Worm (Caenorhabditis elegans): Measurements from ENCODE around the gene F19B10.13.

F19B10.13 gene

ce11 chrII:3661932-3662331, at the start of gene F19B10.13:
Gene F19B10.13 (plus strand): TSS chrII:3662274.
- TF ChIP-seq elt-2 (tag; optimal IDR thresholded peaks at IDR 0.05) (peak; percentile 12), ceh-48 (tag; optimal IDR thresholded peaks at IDR 0.05) (no peak)

ce11 chrII:3616615-3617014, 45.5 kb upstream of the F19B10.13 start:
- TF ChIP-seq nfya-1 (tag; optimal IDR thresholded peaks at IDR 0.05) (peak; percentile 94), ztf-16 (tag; optimal IDR thresholded peaks at IDR 0.05) (no peak)

ce11 chrII:3617512-3617911, 44.6 kb upstream of the F19B10.13 start, which contains the start of gene F40E12.1:
Gene F40E12.1 (plus strand): TSS chrII:3617812.
- TF ChIP-seq hlh-30 (tag; optimal IDR thresholded peaks at IDR 0.05; ENCODE audit: insufficient read depth) (no peak), T23F11.4 (GFP tag; optimal IDR thresholded peaks at IDR 0.05) (no peak), nhr-232 (tag; optimal IDR thresholded peaks at IDR 0.05) (no peak), dmd-4 (tag; optimal IDR thresholded peaks at IDR 0.05; ENCODE audit: borderline replicate concordance) (no peak), C08G9.2 (tag; optimal IDR thresholded peaks at IDR 0.05) (no peak), npax-4 (tag; optimal IDR thresholded peaks at IDR 0.05) (no peak)

ce11 chrII:3620862-3621261, 41.2 kb upstream of the F19B10.13 start:
- TF ChIP-seq unc-3 (GFP tag; conservative IDR thresholded peaks at IDR 0.05) = no peak
- TF ChIP-seq unc-3 (tag; optimal IDR thresholded peaks at IDR 0.05) = no peak
- TF ChIP-seq gmeb-2 (tag; optimal IDR thresholded peaks at IDR 0.05) = no peak
- no peak for TF ChIP-seq K09A11.1 (tag; optimal IDR thresholded peaks at IDR 0.05; ENCODE audit: insufficient read depth)
- TF ChIP-seq nfya-1 (tag; optimal IDR thresholded peaks at IDR 0.05) = no peak
- TF ChIP-seq T23F11.4 (GFP tag; optimal IDR thresholded peaks at IDR 0.05) = no peak
- TF ChIP-seq fax-1 (tag; optimal IDR thresholded peaks at IDR 0.05) = no peak

ce11 chrII:3622014-3622413, 40.1 kb upstream of the F19B10.13 start, which contains the start of gene M151.7:
Gene M151.7 (plus strand): TSS chrII:3622314.
- TF ChIP-seq ama-1 (optimal IDR thresholded peaks at IDR 0.05) (no peak), K09A11.1 (tag; optimal IDR thresholded peaks at IDR 0.05; ENCODE audit: insufficient read depth) (no peak), fkh-10 (GFP tag; optimal IDR thresholded peaks at IDR 0.05) (no peak), madf-2 (tag; optimal IDR thresholded peaks at IDR 0.05) (no peak), unc-42 (tag; optimal IDR thresholded peaks at IDR 0.05) (no peak), F13H6.1 (tag; optimal IDR thresholded peaks at IDR 0.05) (no peak)

- TF ChIP-seq ceh-30 (tag; optimal IDR thresholded peaks at IDR 0.05) (no peak), fax-1 (tag; optimal IDR thresholded peaks at IDR 0.05) (no peak), unc-3 (GFP tag; conservative IDR thresholded peaks at IDR 0.05) (no peak), unc-3 (tag; optimal IDR thresholded peaks at IDR 0.05) (no peak), zip-5 (tag; optimal IDR thresholded peaks at IDR 0.05) (no peak), tbx-7 (tag; optimal IDR thresholded peaks at IDR 0.05) (no peak), unc-55 (GFP tag; optimal IDR thresholded peaks at IDR 0.05) (no peak), hlh-30 (tag; optimal IDR thresholded peaks at IDR 0.05; ENCODE audit: insufficient read depth) (no peak), K09A11.1 (tag; optimal IDR thresholded peaks at IDR 0.05; ENCODE audit: insufficient read depth) (no peak), Y22D7AL.16 (tag; optimal IDR thresholded peaks at IDR 0.05) (no peak), unc-86 (tag; optimal IDR thresholded peaks at IDR 0.05) (no peak)
Measured at ce11 chrII:3626872-3627271, 35.2 kb upstream of the F19B10.13 start, which contains the start of gene M151.3. Gene M151.3 (plus strand): TSS chrII:3627172.

ce11 chrII:3630810-3631209, 31.3 kb upstream of the F19B10.13 start, which contains the start of gene M151.2:
Gene M151.2 (plus strand): TSS chrII:3631110.
- TF ChIP-seq sdc-2 (tag; optimal IDR thresholded peaks at IDR 0.05) (no peak), zip-5 (tag; optimal IDR thresholded peaks at IDR 0.05) (no peak), C08G9.2 (tag; optimal IDR thresholded peaks at IDR 0.05) (no peak), elt-4 (tag; optimal IDR thresholded peaks at IDR 0.05) (no peak), lin-11 (tag; optimal IDR thresholded peaks at IDR 0.05) (no peak), ahr-1 (tag; optimal IDR thresholded peaks at IDR 0.05) (no peak), ceh-22 (tag; optimal IDR thresholded peaks at IDR 0.05) (no peak), pha-4 (tag; optimal IDR thresholded peaks at IDR 0.05) (no peak), unc-3 (GFP tag; conservative IDR thresholded peaks at IDR 0.05) (no peak), unc-3 (tag; optimal IDR thresholded peaks at IDR 0.05) (no peak), hlh-13 (GFP tag; optimal IDR thresholded peaks at IDR 0.05) (no peak), pag-3 (tag; optimal IDR thresholded peaks at IDR 0.05; ENCODE audit: borderline replicate concordance) (no peak), unc-55 (GFP tag; optimal IDR thresholded peaks at IDR 0.05) (no peak), dve-1 (tag; optimal IDR thresholded peaks at IDR 0.05) (no peak), npax-4 (tag; optimal IDR thresholded peaks at IDR 0.05) (no peak), sox-4 (tag; optimal IDR thresholded peaks at IDR 0.05) (no peak), hlh-30 (tag; optimal IDR thresholded peaks at IDR 0.05; ENCODE audit: insufficient read depth) (no peak), ceh-31 (tag; optimal IDR thresholded peaks at IDR 0.05) (no peak)

Data from whole organism, late embryonic.